Worm (Caenorhabditis elegans): ENCODE data around the gene scl-15.

Gene scl-15

DNA sequence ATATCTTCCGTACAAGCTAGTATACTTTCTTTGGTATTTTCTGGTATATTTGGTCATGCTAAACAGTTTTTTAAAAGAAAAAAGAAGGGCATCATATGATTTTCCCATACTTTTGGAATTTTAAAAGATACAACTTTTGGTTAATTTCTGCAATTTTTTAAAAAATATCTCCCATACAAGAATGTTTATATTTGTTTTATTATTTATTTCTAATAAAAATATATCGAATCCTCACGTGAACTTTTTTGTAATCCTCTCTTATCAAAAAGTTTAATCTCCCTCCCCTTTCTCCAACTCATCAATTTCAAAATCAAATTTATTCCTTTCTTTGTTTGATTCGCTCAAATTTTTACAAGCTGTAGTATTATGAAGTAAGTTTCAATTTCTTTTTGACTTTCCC is 2.1 kb downstream of the scl-15 start, which contains the start of gene nep-13:
TSS of gene nep-13 (plus strand) at position 301 of the 400 bp plus-strand sequence.
- TF ChIP-seq elt-1 (tag; optimal IDR thresholded peaks at IDR 0.05) (no peak), nhr-77 (tag; optimal IDR thresholded peaks at IDR 0.05) (no peak), F13H6.1 (tag; optimal IDR thresholded peaks at IDR 0.05) (no peak), nhr-12 (tag; optimal IDR thresholded peaks at IDR 0.05) (no peak), nhr-129 (tag; optimal IDR thresholded peaks at IDR 0.05) (no peak), unc-62 (GFP tag; optimal IDR thresholded peaks at IDR 0.05) (no peak), unc-55 (GFP tag; optimal IDR thresholded peaks at IDR 0.05) (no peak), ztf-11 (tag; optimal IDR thresholded peaks at IDR 0.05) (no peak), lsy-2 (tag; optimal IDR thresholded peaks at IDR 0.05) (no peak)

DNA sequence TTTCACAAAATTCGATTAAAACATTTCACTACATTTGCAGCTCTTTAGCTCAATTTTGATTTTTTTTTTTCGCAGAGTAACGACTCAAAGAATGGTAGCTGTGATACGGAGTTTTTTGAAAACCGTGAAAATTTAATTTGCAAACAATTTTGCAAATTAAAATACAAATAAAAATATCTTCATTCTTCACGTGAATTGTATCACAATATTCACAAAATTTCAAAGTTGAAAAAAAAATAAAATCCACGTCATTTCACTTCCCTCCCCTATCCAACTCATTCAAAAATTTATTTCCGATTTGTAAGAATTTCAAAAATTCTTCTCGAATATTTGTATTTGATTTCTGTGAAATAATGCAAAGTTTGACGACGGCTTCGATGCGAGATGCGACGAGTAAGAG is 5.8 kb downstream of the scl-15 start, which contains the start of gene wht-4:
TSS of gene wht-4 (plus strand) at position 301 of the 400 bp plus-strand sequence.
- no peak for TF ChIP-seq elt-1 (tag; optimal IDR thresholded peaks at IDR 0.05)
- TF ChIP-seq mab-5 (tag; optimal IDR thresholded peaks at IDR 0.05) = no peak

DNA sequence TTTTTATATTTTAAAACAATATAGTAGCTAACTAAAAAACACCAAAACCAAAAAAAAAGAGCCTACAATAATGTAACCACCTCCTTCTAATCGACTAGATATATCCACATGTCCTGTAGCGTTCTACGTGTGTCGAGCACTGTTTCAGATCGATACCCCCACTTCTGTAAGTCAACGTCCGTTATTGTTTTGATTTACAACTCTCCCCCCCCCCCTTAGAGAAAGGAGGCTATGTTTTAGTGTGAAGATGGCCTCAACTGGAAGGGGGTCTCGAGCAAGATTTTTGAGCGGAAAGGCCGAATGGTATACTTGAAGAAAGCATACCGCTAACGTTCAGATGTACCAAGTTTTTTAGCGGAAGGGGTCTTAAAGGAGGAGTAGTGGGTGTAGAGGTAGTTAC is 6.8 kb downstream of the scl-15 start, which contains the start of gene F02E11.4:
TSS of gene F02E11.4 (minus strand) at position 101 of the 400 bp plus-strand sequence.
- TF ChIP-seq blmp-1 (tag; optimal IDR thresholded peaks at IDR 0.05; ENCODE audit: insufficient read depth) (no peak), zag-1 (tag; optimal IDR thresholded peaks at IDR 0.05) (no peak), R02D3.7 (tag; optimal IDR thresholded peaks at IDR 0.05) (no peak), dmd-4 (tag; optimal IDR thresholded peaks at IDR 0.05) (no peak), C34F6.9 (tag; optimal IDR thresholded peaks at IDR 0.05) (no peak), mab-5 (tag; optimal IDR thresholded peaks at IDR 0.05) (no peak), nhr-23 (tag; optimal IDR thresholded peaks at IDR 0.05) (no peak), lin-13 (GFP tag; optimal IDR thresholded peaks at IDR 0.05) (no peak), unc-62 (GFP tag; optimal IDR thresholded peaks at IDR 0.05) (no peak), nhr-12 (tag; optimal IDR thresholded peaks at IDR 0.05) (no peak), ZK546.5 (tag; optimal IDR thresholded peaks at IDR 0.05) (no peak)

DNA sequence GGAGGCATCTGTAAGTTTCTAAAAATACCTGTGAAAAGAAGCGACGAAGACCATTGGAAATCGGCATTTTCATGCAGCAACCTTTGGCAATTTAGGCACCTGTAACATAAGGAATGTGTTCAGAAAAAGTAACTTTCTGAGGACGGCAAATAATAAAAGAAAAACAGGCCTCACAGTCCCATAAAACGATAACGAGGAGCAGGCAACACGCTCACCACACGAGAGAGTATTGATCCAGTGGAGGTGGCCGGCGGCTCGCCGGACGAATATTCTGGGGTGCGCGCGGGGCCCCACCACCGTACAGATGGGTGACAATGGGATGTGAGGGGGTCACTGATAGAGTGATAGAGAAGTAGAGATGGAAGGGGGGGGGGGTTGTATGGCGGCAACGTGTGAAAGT is 9.5 kb downstream of the scl-15 start, which contains the start of gene F02E11.3:
TSS of gene F02E11.3 (minus strand) at position 101 of the 400 bp plus-strand sequence.
- TF ChIP-seq ztf-11 (tag; optimal IDR thresholded peaks at IDR 0.05) (no peak), nhr-10 (tag; optimal IDR thresholded peaks at IDR 0.05) (no peak), sma-3 (GFP tag; optimal IDR thresholded peaks at IDR 0.05) (no peak), nhr-237 (tag; optimal IDR thresholded peaks at IDR 0.05) (no peak), egl-27 (tag; optimal IDR thresholded peaks at IDR 0.05) (no peak), ama-1 (optimal IDR thresholded peaks at IDR 0.05) (no peak), ceh-82 (tag; optimal IDR thresholded peaks at IDR 0.05) (no peak), dmd-4 (tag; optimal IDR thresholded peaks at IDR 0.05) (no peak), ztf-1 (GFP tag; conservative IDR thresholded peaks at IDR 0.05) (no peak), mdl-1 (tag; optimal IDR thresholded peaks at IDR 0.05) (no peak), nhr-23 (tag; optimal IDR thresholded peaks at IDR 0.05) (no peak)

DNA sequence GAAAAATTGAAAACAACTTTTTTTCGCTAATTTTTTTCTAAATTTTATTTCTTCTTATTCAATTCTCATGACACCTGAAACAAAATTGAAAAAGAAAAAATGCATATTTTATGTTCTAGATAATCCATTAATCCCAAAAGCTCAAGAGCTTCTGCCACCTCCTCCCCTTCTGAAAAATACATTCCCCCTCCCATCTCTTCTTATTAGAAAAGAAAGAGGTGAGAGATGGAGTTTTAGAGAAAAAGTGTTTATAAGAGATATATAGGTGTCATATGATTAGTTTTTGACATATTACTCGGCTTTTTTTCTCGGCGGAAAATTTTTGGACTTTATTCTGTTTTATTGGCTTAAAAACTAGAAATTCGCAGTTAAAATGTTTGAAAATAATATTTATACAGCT is 13.9 kb downstream of the scl-15 start:
- no peak for TF ChIP-seq nhr-129 (tag; optimal IDR thresholded peaks at IDR 0.05)
- TF ChIP-seq mdl-1 (tag; optimal IDR thresholded peaks at IDR 0.05) = no peak
- no peak for TF ChIP-seq aly-2 (tag; optimal IDR thresholded peaks at IDR 0.05)
- no peak for TF ChIP-seq nhr-25 (tag; optimal IDR thresholded peaks at IDR 0.05)
- no peak for TF ChIP-seq lin-11 (tag; optimal IDR thresholded peaks at IDR 0.05)
- TF ChIP-seq sma-9 (GFP tag; optimal IDR thresholded peaks at IDR 0.05) = no peak
- no peak for TF ChIP-seq sma-9 (tag; optimal IDR thresholded peaks at IDR 0.05)
- TF ChIP-seq R02D3.7 (tag; optimal IDR thresholded peaks at IDR 0.05) = no peak
- TF ChIP-seq lin-39 (tag; optimal IDR thresholded peaks at IDR 0.05) = no peak
- peak in 1 of 2 experiments; percentile 38 for TF ChIP-seq lsy-2 (tag; optimal IDR thresholded peaks at IDR 0.05)
- no peak for TF ChIP-seq nhr-11 (tag; optimal IDR thresholded peaks at IDR 0.05)
- TF ChIP-seq elt-1 (tag; optimal IDR thresholded peaks at IDR 0.05) = no peak
- no peak for TF ChIP-seq unc-62 (GFP tag; optimal IDR thresholded peaks at IDR 0.05)
- TF ChIP-seq alr-1 (tag; optimal IDR thresholded peaks at IDR 0.05) = no peak
- TF ChIP-seq elt-3 (tag; optimal IDR thresholded peaks at IDR 0.05) = no peak
- peak; percentile 66 for TF ChIP-seq C34F6.9 (tag; optimal IDR thresholded peaks at IDR 0.05)
- no peak for TF ChIP-seq nhr-10 (tag; optimal IDR thresholded peaks at IDR 0.05)
- no peak for TF ChIP-seq zag-1 (tag; optimal IDR thresholded peaks at IDR 0.05)
- no peak for TF ChIP-seq snpc-4 (tag; optimal IDR thresholded peaks at IDR 0.05)
- no peak for TF ChIP-seq peb-1 (tag; optimal IDR thresholded peaks at IDR 0.05)
- peak; percentile 66 for TF ChIP-seq unc-55 (GFP tag; optimal IDR thresholded peaks at IDR 0.05)
- TF ChIP-seq ama-1 (optimal IDR thresholded peaks at IDR 0.05) = no peak
- no peak for TF ChIP-seq nhr-77 (tag; optimal IDR thresholded peaks at IDR 0.05)
- TF ChIP-seq ceh-82 (tag; optimal IDR thresholded peaks at IDR 0.05) = no peak
- no peak for TF ChIP-seq Y55F3AM.14 (GFP tag; optimal IDR thresholded peaks at IDR 0.05)
- TF ChIP-seq unc-39 (tag; optimal IDR thresholded peaks at IDR 0.05) = no peak
- TF ChIP-seq mbf-1 (tag; optimal IDR thresholded peaks at IDR 0.05) = no peak
- no peak for TF ChIP-seq mab-5 (tag; optimal IDR thresholded peaks at IDR 0.05)
